Worm (Caenorhabditis elegans): ENCODE data around the gene ncr-2.

The ncr-2 gene

DNA sequence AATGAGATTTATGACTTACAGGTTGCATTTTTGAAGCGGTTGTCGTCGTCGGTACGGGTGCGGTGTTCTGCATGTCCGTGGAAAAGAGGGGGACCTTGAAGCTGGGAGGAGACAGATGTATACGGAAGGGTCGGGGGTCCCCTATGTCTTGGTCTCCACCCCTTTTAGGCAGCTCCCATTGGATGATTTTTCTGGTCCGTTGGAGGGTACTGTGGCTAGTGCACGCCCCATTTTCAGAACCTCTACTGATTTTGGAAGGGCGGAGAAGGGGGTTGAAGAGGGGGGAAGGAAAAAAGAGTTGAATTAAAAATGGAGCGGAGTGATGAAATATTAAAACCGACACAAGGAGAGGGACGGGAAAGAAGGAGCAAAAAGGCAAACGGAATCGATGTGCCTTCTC lies 41.9 kb upstream of the ncr-2 start, which contains the start of gene unc-86:
TSS of gene unc-86 (minus strand) at position 113 of the 400 bp plus-strand sequence.
- no peak for TF ChIP-seq lin-39 (tag; optimal IDR thresholded peaks at IDR 0.05)
- peak; percentile 4 for TF ChIP-seq unc-55 (GFP tag; optimal IDR thresholded peaks at IDR 0.05)

- no peak for TF ChIP-seq aly-2 (tag; optimal IDR thresholded peaks at IDR 0.05)
- TF ChIP-seq alr-1 (tag; optimal IDR thresholded peaks at IDR 0.05): no peak
These were observed 40.2 kb upstream of the ncr-2 start, which contains the start of gene C30A5.16 for ce11 chrIII:8217919-8218318. Gene C30A5.16 (plus strand): TSS chrIII:8218219.

DNA sequence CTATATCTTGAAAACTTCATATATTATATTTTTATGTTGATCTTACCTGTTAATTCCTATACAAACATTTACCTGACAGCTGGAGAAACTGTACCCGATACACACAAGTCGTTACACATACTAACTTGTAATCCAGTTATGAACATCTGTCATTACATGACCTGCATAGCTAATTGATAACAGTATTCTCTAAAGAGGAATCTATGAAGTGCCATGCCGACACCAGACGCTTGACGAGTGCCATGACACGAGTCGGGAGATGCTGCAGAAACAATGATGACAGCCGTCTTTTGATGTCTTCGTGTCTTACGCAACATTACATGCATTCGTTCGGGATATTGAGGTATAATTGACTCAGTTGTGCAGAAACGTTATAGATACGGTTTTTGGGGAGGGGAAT lies 38.1 kb upstream of the ncr-2 start:
- TF ChIP-seq alr-1 (tag; optimal IDR thresholded peaks at IDR 0.05) (no peak), sem-4 (tag; optimal IDR thresholded peaks at IDR 0.05) (no peak), unc-39 (tag; optimal IDR thresholded peaks at IDR 0.05) (no peak), ZK546.5 (tag; optimal IDR thresholded peaks at IDR 0.05) (no peak), elt-1 (tag; optimal IDR thresholded peaks at IDR 0.05) (no peak), mab-5 (tag; optimal IDR thresholded peaks at IDR 0.05) (no peak), lin-11 (tag; optimal IDR thresholded peaks at IDR 0.05) (no peak)

- TF ChIP-seq nhr-10 (tag; optimal IDR thresholded peaks at IDR 0.05) (no peak), ztf-4 (tag; optimal IDR thresholded peaks at IDR 0.05) (no peak), nhr-11 (tag; optimal IDR thresholded peaks at IDR 0.05) (no peak), alr-1 (tag; optimal IDR thresholded peaks at IDR 0.05) (no peak), nhr-23 (tag; optimal IDR thresholded peaks at IDR 0.05) (no peak), aly-2 (tag; optimal IDR thresholded peaks at IDR 0.05) (no peak), unc-55 (GFP tag; optimal IDR thresholded peaks at IDR 0.05) (peak; percentile 32), nhr-12 (tag; optimal IDR thresholded peaks at IDR 0.05) (no peak), lsy-2 (tag; optimal IDR thresholded peaks at IDR 0.05) (peak in 1 of 2 experiments; percentile 32)
These were observed 33.4 kb upstream of the ncr-2 start, which contains the start of gene mob-4 for ce11 chrIII:8224769-8225168. Gene mob-4 (plus strand): TSS chrIII:8225097.

- no peak for TF ChIP-seq lin-11 (tag; optimal IDR thresholded peaks at IDR 0.05)
- no peak for TF ChIP-seq C34F6.9 (tag; optimal IDR thresholded peaks at IDR 0.05)
- no peak for TF ChIP-seq blmp-1 (tag; optimal IDR thresholded peaks at IDR 0.05; ENCODE audit: insufficient read depth)
- TF ChIP-seq nhr-21 (tag; optimal IDR thresholded peaks at IDR 0.05): no peak
- TF ChIP-seq nhr-25 (tag; optimal IDR thresholded peaks at IDR 0.05): no peak
- TF ChIP-seq mbf-1 (tag; optimal IDR thresholded peaks at IDR 0.05): no peak
- no peak for TF ChIP-seq sma-9 (GFP tag; optimal IDR thresholded peaks at IDR 0.05)
- TF ChIP-seq sma-9 (tag; optimal IDR thresholded peaks at IDR 0.05): no peak
- no peak for TF ChIP-seq F13H6.1 (tag; optimal IDR thresholded peaks at IDR 0.05)
- TF ChIP-seq Y55F3AM.14 (GFP tag; optimal IDR thresholded peaks at IDR 0.05): no peak
- no peak for TF ChIP-seq nhr-129 (tag; optimal IDR thresholded peaks at IDR 0.05)
- TF ChIP-seq unc-39 (tag; optimal IDR thresholded peaks at IDR 0.05): no peak
- no peak for TF ChIP-seq mab-5 (tag; optimal IDR thresholded peaks at IDR 0.05)
- TF ChIP-seq ztf-11 (tag; optimal IDR thresholded peaks at IDR 0.05): no peak
- no peak for TF ChIP-seq snpc-4 (tag; optimal IDR thresholded peaks at IDR 0.05)
- no peak for TF ChIP-seq unc-55 (GFP tag; optimal IDR thresholded peaks at IDR 0.05)
- no peak for TF ChIP-seq nhr-77 (tag; optimal IDR thresholded peaks at IDR 0.05)
- TF ChIP-seq fos-1 (tag; optimal IDR thresholded peaks at IDR 0.05): no peak
These were observed 32.0 kb upstream of the ncr-2 start, which contains the start of gene rfs-1 for ce11 chrIII:8226178-8226577. Gene rfs-1 (plus strand): TSS chrIII:8226478.

DNA sequence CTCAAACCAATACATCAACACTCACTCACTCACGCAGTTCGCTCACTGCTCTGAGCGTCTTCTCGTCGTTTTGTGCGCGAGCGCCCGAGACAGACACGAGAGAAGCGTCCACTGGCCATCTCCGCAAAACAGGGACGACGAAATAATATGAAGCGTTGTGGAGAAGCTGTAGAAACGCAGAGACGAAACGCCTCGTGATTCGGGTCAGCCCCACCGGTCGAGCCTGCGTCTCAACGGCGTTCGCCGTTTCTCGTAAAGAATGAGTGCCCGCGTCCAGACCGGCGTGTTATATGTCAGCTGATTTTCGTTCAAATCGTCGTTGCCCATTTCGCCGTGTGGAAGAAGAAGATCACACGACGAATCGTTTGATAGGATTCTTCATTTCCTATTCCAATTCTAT lies 30.6 kb upstream of the ncr-2 start, which contains the start of gene fbxl-1:
TSS of gene fbxl-1 (plus strand) at position 320 of the 400 bp plus-strand sequence.
- TF ChIP-seq dmd-4 (tag; optimal IDR thresholded peaks at IDR 0.05) (no peak), nhr-129 (tag; optimal IDR thresholded peaks at IDR 0.05) (peak; percentile 91), mdl-1 (tag; optimal IDR thresholded peaks at IDR 0.05) (peak; percentile 78 to 92), ztf-4 (tag; optimal IDR thresholded peaks at IDR 0.05) (peak; percentile 38), nhr-77 (tag; optimal IDR thresholded peaks at IDR 0.05) (no peak), nhr-11 (tag; optimal IDR thresholded peaks at IDR 0.05) (no peak), skn-1 (tag; optimal IDR thresholded peaks at IDR 0.05) (no peak), nhr-6 (tag; optimal IDR thresholded peaks at IDR 0.05) (peak; percentile 18), fos-1 (tag; optimal IDR thresholded peaks at IDR 0.05) (peak; percentile 70), blmp-1 (tag; optimal IDR thresholded peaks at IDR 0.05; ENCODE audit: insufficient read depth) (no peak), lsy-2 (tag; optimal IDR thresholded peaks at IDR 0.05) (peak in 1 of 2 experiments; percentile 88), mbf-1 (tag; optimal IDR thresholded peaks at IDR 0.05) (no peak), alr-1 (tag; optimal IDR thresholded peaks at IDR 0.05) (no peak), ceh-16 (tag; optimal IDR thresholded peaks at IDR 0.05) (no peak), sma-3 (GFP tag; optimal IDR thresholded peaks at IDR 0.05) (peak; percentile 53), nhr-237 (tag; optimal IDR thresholded peaks at IDR 0.05) (no peak), mab-5 (tag; optimal IDR thresholded peaks at IDR 0.05) (peak; percentile 57), Y55F3AM.14 (GFP tag; optimal IDR thresholded peaks at IDR 0.05) (peak; percentile 71), C34F6.9 (tag; optimal IDR thresholded peaks at IDR 0.05) (peak; percentile 96), sem-4 (tag; optimal IDR thresholded peaks at IDR 0.05) (peak; percentile 88), ZK546.5 (tag; optimal IDR thresholded peaks at IDR 0.05) (no peak), egl-27 (tag; optimal IDR thresholded peaks at IDR 0.05) (peak; percentile 30), nhr-23 (tag; optimal IDR thresholded peaks at IDR 0.05) (no peak), elt-3 (tag; optimal IDR thresholded peaks at IDR 0.05) (no peak), F13H6.1 (tag; optimal IDR thresholded peaks at IDR 0.05) (peak; percentile 87), lin-13 (GFP tag; optimal IDR thresholded peaks at IDR 0.05) (peak; percentile 51), peb-1 (tag; optimal IDR thresholded peaks at IDR 0.05) (no peak), unc-55 (GFP tag; optimal IDR thresholded peaks at IDR 0.05) (peak; percentile 76), crh-2 (tag; optimal IDR thresholded peaks at IDR 0.05) (peak; percentile 75)

Data from whole organism, L2 larva.